Fruit fly (Drosophila melanogaster): ENCODE measurements around the gene Pdp1.

Gene Pdp1

DNA sequence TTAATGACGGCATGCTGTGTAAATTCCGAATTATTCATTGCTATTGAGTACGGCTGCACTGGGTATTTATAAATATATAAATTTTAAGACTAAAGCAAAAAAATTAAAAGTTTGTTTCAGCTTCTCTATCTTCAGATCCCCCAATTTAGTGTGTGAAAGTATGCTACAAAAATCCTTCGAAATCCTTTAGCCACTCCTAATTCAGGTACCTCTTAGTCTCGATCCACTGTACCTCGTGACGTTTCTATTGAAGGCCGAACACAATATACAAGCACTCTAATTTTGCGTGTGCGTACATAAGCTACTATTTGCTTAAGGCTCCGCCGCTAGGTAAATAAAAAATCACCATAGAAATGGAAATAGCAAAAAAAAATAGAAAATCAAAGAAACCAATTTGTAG lies 611 bp downstream of the Pdp1 start (continued):
- no peak for TF ChIP-seq CG8290 (GFP tag; optimal IDR thresholded peaks at IDR 0.05)
- TF ChIP-seq CG8290 (tag; optimal IDR thresholded peaks at IDR 0.05) = peak in 1 of 2 experiments; percentile 31
- no peak for TF ChIP-seq ab (GFP tag; optimal IDR thresholded peaks at IDR 0.05)
- TF ChIP-seq pb (GFP tag; optimal IDR thresholded peaks at IDR 0.05) = no peak
- TF ChIP-seq dysf (GFP tag; IDR thresholded peaks at IDR 0.05) = peak; percentile 62; the same call in 2 of the 3 replicates
- peak; percentile 45 for TF ChIP-seq Hmr (GFP tag; optimal IDR thresholded peaks at IDR 0.05)
- no peak for TF ChIP-seq Nf-YB (GFP tag; optimal IDR thresholded peaks at IDR 0.05)
- no peak for TF ChIP-seq inv (GFP tag; IDR thresholded peaks at IDR 0.05; ENCODE audit: partially characterized antibody)
- TF ChIP-seq Nf-YA (GFP tag; IDR thresholded peaks at IDR 0.05) = no peak
- TF ChIP-seq gcm2 (GFP tag; optimal IDR thresholded peaks at IDR 0.05) = no peak
- peak; percentile 10 for TF ChIP-seq CG12155 (GFP tag; optimal IDR thresholded peaks at IDR 0.05)
- no peak for TF ChIP-seq Hr3 (GFP tag; optimal IDR thresholded peaks at IDR 0.05)
- TF ChIP-seq sisA (GFP tag; IDR thresholded peaks at IDR 0.05) = 0 out of 2 replicates have a peak, but pooled peaks have one; percentile 5
- TF ChIP-seq Gug (GFP tag; IDR thresholded peaks at IDR 0.05) = no peak; the same call in 3 of the 4 replicates
- peak; percentile 21 for TF ChIP-seq CG12299 (tag; optimal IDR thresholded peaks at IDR 0.05)
- no peak for TF ChIP-seq Eip74EF (GFP tag; optimal IDR thresholded peaks at IDR 0.05)
- no peak for TF ChIP-seq fd102C (GFP tag; optimal IDR thresholded peaks at IDR 0.05)
- no peak for TF ChIP-seq pnt (GFP tag; optimal IDR thresholded peaks at IDR 0.05)
- no peak for TF ChIP-seq CG1647 (GFP tag; optimal IDR thresholded peaks at IDR 0.05)
- peak; percentile 12 for TF ChIP-seq phol (tag; optimal IDR thresholded peaks at IDR 0.05)
- peak; percentile 21 for TF ChIP-seq CG11504 (tag; optimal IDR thresholded peaks at IDR 0.05)
- peak; percentile 54; the same call in 1 of the 2 replicates for TF ChIP-seq Rfx (GFP tag; IDR thresholded peaks at IDR 0.05)
- peak; percentile 1 for TF ChIP-seq CG12942 (GFP tag; optimal IDR thresholded peaks at IDR 0.05)
- TF ChIP-seq Spps (tag; optimal IDR thresholded peaks at IDR 0.05) = no peak
- no peak for TF ChIP-seq stc (GFP tag; IDR thresholded peaks at IDR 0.05)
- no peak for TF ChIP-seq amos (GFP tag; IDR thresholded peaks at IDR 0.05; ENCODE audit: partially characterized antibody)
- TF ChIP-seq TFAM (GFP tag; optimal IDR thresholded peaks at IDR 0.05) = no peak
- no peak for TF ChIP-seq Dref (GFP tag; IDR thresholded peaks at IDR 0.05)
- no peak for TF ChIP-seq Kr (GFP tag; optimal IDR thresholded peaks at IDR 0.05)
- TF ChIP-seq CG11456 (GFP tag; IDR thresholded peaks at IDR 0.05) = peak; percentile 50; the same call in 1 of the 3 replicates
- TF ChIP-seq sug (tag; optimal IDR thresholded peaks at IDR 0.05) = no peak
- TF ChIP-seq corto (GFP tag; optimal IDR thresholded peaks at IDR 0.05) = no peak
- no peak; the same call in 1 of the 2 replicates for TF ChIP-seq cas (GFP tag; IDR thresholded peaks at IDR 0.05)
- TF ChIP-seq bcd (GFP tag; optimal IDR thresholded peaks at IDR 0.05) = no peak
- no peak for TF ChIP-seq run (tag; optimal IDR thresholded peaks at IDR 0.05)
- TF ChIP-seq Xrp1 (GFP tag; IDR thresholded peaks at IDR 0.05) = peak; percentile 5; the same call in 1 of the 2 replicates
- TF ChIP-seq CG7786 (GFP tag; optimal IDR thresholded peaks at IDR 0.05) = no peak
- TF ChIP-seq CG13296 (GFP tag; optimal IDR thresholded peaks at IDR 0.05) = peak; percentile 1
- TF ChIP-seq CG15601 (tag; optimal IDR thresholded peaks at IDR 0.05) = no peak
- no peak for TF ChIP-seq CG17186 (GFP tag; optimal IDR thresholded peaks at IDR 0.05)
- TF ChIP-seq Mad (GFP tag; optimal IDR thresholded peaks at IDR 0.05) = no peak
- no peak for TF ChIP-seq CG14860 (GFP tag; IDR thresholded peaks at IDR 0.05; ENCODE audit: partially characterized antibody)
- TF ChIP-seq CG6813 (GFP tag; optimal IDR thresholded peaks at IDR 0.05) = no peak
- no peak for TF ChIP-seq sc (optimal IDR thresholded peaks at IDR 0.05)
- TF ChIP-seq sc (GFP tag; optimal IDR thresholded peaks at IDR 0.05) = no peak
- TF ChIP-seq zen2 (GFP tag; IDR thresholded peaks at IDR 0.05; ENCODE audit: partially characterized antibody) = no peak
- no peak for TF ChIP-seq Adf1 (GFP tag; IDR thresholded peaks at IDR 0.05)
- no peak for TF ChIP-seq CG1602 (GFP tag; optimal IDR thresholded peaks at IDR 0.05)
- TF ChIP-seq ash1 (GFP tag; optimal IDR thresholded peaks at IDR 0.05) = no peak
- TF ChIP-seq CG31441 (GFP tag; IDR thresholded peaks at IDR 0.05) = no peak
- TF ChIP-seq CTCF (GFP tag; optimal IDR thresholded peaks at IDR 0.05) = no peak
- no peak for TF ChIP-seq ato (GFP tag; IDR thresholded peaks at IDR 0.05; ENCODE audit: partially characterized antibody)
